Fruit fly (Drosophila melanogaster) whole organism, pupa: Measurements from ENCODE around the gene CG9886.

Source experiments
- CG10348 ChIP-seq: fragments of 200-800 bp; sonication (Bioruptor generic); IDR thresholded peaks from 2 replicates; pipeline ENCODE4 v1.3.6; 2022; ENCODE audit warnings: missing biosample characterization, missing genetic modification characterization
- CG12605 ChIP-seq: fragments of 200-800 bp; sonication (Bioruptor generic); IDR thresholded peaks from 2 replicates; pipeline ENCODE4 v1.3.6; 2022; ENCODE audit warnings: missing biosample characterization, missing genetic modification characterization
- CG13204 ChIP-seq: fragments of 200-800 bp; sonication (Bioruptor generic); optimal IDR thresholded peaks from 2 replicates; lab custom pipeline; 2018; ENCODE audit warnings: missing biosample characterization, mild to moderate bottlenecking, missing genetic modification characterization, moderate library complexity
- CG14655 ChIP-seq: fragments of 200-800 bp; sonication (Bioruptor generic); optimal IDR thresholded peaks from 3 replicates; lab custom pipeline; 2017; ENCODE audit warnings: mild to moderate bottlenecking, missing biosample characterization, missing genetic modification reagents, missing genetic modification characterization
- CG15710 ChIP-seq: fragments of 200-800 bp; sonication (Bioruptor generic); optimal IDR thresholded peaks from 2 replicates; lab custom pipeline; 2018; ENCODE audit warnings: missing biosample characterization, mild to moderate bottlenecking, missing genetic modification characterization, moderate library complexity
- CG17806 ChIP-seq: fragments of 200-800 bp; sonication (Bioruptor generic); optimal IDR thresholded peaks from 2 replicates; lab custom pipeline; 2018; ENCODE audit warnings: missing biosample characterization, mild to moderate bottlenecking, missing genetic modification characterization, moderate library complexity
- CG32121 ChIP-seq: fragments of 200-800 bp; sonication (Bioruptor generic); IDR thresholded peaks from 2 replicates; pipeline ENCODE4 v1.3.6; 2022; ENCODE audit warnings: missing biosample characterization, missing genetic modification characterization
- CG34367 ChIP-seq: fragments of 200-800 bp; sonication (Bioruptor generic); optimal IDR thresholded peaks from 2 replicates; lab custom pipeline; 2018; ENCODE audit warnings: missing biosample characterization, mild to moderate bottlenecking, missing genetic modification characterization
- CG4496 ChIP-seq: fragments of 200-800 bp; sonication (Bioruptor generic); IDR thresholded peaks from 3 replicates; pipeline ENCODE4 v1.3.6; 2022; ENCODE audit warnings: missing biosample characterization, missing genetic modification characterization
- CG8159 ChIP-seq: fragments of 200-800 bp; sonication (Bioruptor generic); optimal IDR thresholded peaks from 3 replicates; lab custom pipeline; 2018; ENCODE audit warnings: missing biosample characterization, mild to moderate bottlenecking, missing genetic modification characterization, moderate library complexity
- CG8301 ChIP-seq: fragments of 200-800 bp; sonication (Bioruptor generic); optimal IDR thresholded peaks from 2 replicates; lab custom pipeline; 2018; ENCODE audit warnings: missing biosample characterization, mild to moderate bottlenecking, missing genetic modification characterization
- CG9948 ChIP-seq: fragments of 200-800 bp; sonication (Bioruptor generic); optimal IDR thresholded peaks from 2 replicates; lab custom pipeline; 2018; ENCODE audit warnings: missing biosample characterization, mild to moderate bottlenecking, missing genetic modification characterization, moderate library complexity
- D1 ChIP-seq: fragments of 200-800 bp; sonication (Bioruptor generic); optimal IDR thresholded peaks from 2 replicates; lab custom pipeline; 2018; ENCODE audit warnings: missing biosample characterization, mild to moderate bottlenecking, missing genetic modification characterization, moderate library complexity
- EcR ChIP-seq: fragments of 200-800 bp; sonication (Bioruptor generic); optimal IDR thresholded peaks from 3 replicates; lab custom pipeline; 2019; ENCODE audit warnings: missing biosample characterization, missing genetic modification characterization, mild to moderate bottlenecking, moderate library complexity, missing genetic modification reagents
- Ets98B ChIP-seq: fragments of 200-800 bp; sonication (Bioruptor generic); IDR thresholded peaks from 2 replicates; pipeline ENCODE4 v1.3.6; 2022; ENCODE audit warnings: missing biosample characterization, missing genetic modification characterization
- Pif1A ChIP-seq: fragments of 200-800 bp; sonication (Bioruptor generic); optimal IDR thresholded peaks from 3 replicates; lab custom pipeline; 2016; ENCODE audit warnings: missing biosample characterization, missing genetic modification characterization
- Pif1B ChIP-seq: fragments of 200-800 bp; sonication (Bioruptor generic); optimal IDR thresholded peaks from 3 replicates; lab custom pipeline; 2016; ENCODE audit warnings: missing biosample characterization, missing genetic modification characterization
- Snoo ChIP-seq: fragments of 200-800 bp; sonication (Bioruptor generic); optimal IDR thresholded peaks from 3 replicates; lab custom pipeline; 2017; ENCODE audit warnings: missing biosample characterization, mild to moderate bottlenecking, missing genetic modification characterization, inconsistent platforms
- fd96Ca ChIP-seq: fragments of 200-800 bp; sonication (Bioruptor generic); IDR thresholded peaks from 3 replicates; pipeline ENCODE4 v1.3.6; 2022; ENCODE audit warnings: missing biosample characterization, missing genetic modification characterization
- gl ChIP-seq: fragments of 200-800 bp; sonication (Bioruptor generic); optimal IDR thresholded peaks from 2 replicates; lab custom pipeline; 2018; ENCODE audit warnings: missing biosample characterization, mild to moderate bottlenecking, missing genetic modification characterization
- rn ChIP-seq: fragments of 200-800 bp; sonication (Bioruptor generic); IDR thresholded peaks from 2 replicates; pipeline ENCODE4 v1.3.6; 2022; ENCODE audit warnings: missing biosample characterization, missing genetic modification characterization

CG9886 gene

DNA sequence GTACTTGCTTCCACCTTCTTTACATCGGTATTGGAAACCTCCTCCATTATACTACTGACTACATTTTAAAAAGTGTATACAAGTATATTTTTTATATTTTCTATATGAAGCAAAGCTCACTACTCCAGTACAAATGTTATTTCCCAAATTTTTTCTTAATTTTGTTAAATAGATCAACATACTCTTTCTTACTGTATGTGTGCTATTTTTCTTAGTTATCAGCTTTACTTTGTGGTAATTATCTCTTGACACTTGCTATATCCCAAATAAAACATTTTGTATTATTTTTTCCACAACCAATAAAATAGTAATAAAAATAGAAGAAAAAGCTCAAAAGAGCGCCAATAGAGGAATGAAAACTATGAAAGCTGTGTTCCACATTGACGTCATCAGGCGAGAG is 30.0 kb upstream of the CG9886 start, which contains the start of gene CG43750:
TSS of gene CG43750 (minus strand) at position 101 of the 400 bp plus-strand sequence.
- TF ChIP-seq EcR (no peak), CG9948 (tag; lab: Kevin White, UChicago) (no peak), CG14655 (no peak)

DNA sequence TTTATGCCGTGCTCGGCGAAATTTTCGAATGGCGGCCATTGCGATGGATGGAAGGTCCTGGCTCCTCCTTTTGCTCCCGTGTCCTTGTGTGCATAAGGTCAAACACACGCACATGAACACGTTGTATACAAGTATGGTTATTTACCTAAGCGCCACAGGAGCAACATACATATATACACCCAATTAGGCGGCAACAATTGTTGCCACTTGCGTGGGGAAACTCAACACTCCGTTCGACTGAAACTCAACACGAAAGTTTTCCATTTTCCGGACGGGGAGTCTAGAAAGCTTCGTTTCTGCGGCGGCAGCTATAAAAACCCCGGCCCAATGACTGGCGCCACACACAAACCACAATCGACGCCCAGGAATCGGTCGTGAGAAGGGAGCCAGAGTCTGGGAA is 29.3 kb upstream of the CG9886 start, which contains the start of gene CG46448:
TSS of gene CG46448 (plus strand) at position 340 of the 400 bp plus-strand sequence.
- TF ChIP-seq gl (tag; lab: Kevin White, UChicago) (no peak), CG13204 (no peak), CG14655 (no peak), EcR (no peak), CG4496 (no peak)
- TF ChIP-seq, all 21 proteins: peak for 0

DNA sequence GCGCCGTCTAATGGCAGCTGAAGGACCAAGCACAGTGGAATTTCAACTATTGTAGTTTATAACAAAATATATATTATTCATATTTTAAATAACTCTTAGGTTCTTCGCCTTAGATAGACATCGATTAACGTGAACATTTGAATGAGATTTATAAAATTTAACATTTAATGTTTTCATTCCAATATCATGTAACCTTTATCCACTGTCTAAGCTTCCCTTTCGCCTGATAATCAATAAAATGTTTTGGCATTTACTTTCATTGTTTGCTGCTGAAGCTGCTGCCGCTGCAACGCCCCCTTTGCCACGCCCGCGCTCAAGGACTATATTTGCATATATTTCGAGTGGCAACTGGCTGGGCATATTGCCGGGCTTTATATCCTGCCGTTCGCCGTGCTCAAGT is 25.8 kb upstream of the CG9886 start:
- peak; percentile 4 for TF ChIP-seq CG8159
- no peak for TF ChIP-seq Pif1B (GFP tag; lab: Kevin White, UChicago)
- TF ChIP-seq fd96Ca (GFP tag; lab: Robert Waterston, UW) = no peak

DNA sequence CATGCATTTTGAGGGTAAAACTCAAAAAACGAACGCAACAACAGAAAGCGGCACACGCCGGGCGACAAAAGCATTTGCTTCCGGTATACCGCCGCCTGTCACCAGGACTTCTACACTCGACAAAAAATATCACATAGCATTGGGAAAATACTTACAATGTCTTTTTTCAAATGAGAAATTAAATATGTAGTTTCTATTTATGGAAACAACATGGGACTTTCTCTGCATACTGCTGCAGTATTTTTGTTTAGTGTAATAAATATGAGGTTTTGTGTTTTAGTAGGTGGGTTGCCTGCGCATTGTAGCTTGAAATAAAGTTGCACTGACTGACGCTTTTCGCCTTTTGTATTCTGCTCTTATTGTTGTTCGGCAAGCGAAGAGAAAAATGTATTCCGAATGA is 23.6 kb upstream of the CG9886 start:
- TF ChIP-seq Pif1B (GFP tag; lab: Kevin White, UChicago) (no peak), CG32121 (GFP tag; lab: Robert Waterston, UW) (no peak), Pif1A (GFP tag; lab: Kevin White, UChicago) (no peak), gl (tag; lab: Kevin White, UChicago) (no peak), CG8159 (peak; percentile 21), CG8301 (tag; lab: Kevin White, UChicago) (no peak), CG14655 (no peak)

DNA sequence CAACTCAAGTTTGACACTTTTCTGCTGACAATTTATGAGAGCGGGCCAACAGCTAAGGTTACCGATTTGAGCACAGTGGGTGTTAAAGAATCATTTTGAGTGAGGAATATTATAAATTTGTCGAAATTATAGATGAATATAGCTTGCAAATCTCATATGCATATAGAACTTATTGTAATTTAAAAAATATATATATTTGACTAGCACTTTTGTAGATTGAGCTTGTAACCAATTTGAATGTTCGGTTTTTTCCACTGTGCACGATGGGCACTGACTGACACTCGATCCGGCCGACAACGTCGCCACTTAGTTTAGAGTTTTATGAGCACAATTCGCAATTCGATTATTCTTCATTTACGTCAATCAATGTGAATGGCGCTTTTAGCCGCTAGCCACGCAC is 22.2 kb upstream of the CG9886 start:
- TF ChIP-seq Ets98B (GFP tag; lab: Robert Waterston, UW) = no peak
- TF ChIP-seq CG34367 (tag; lab: Kevin White, UChicago) = no peak
- no peak for TF ChIP-seq Snoo (tag; lab: Kevin White, UChicago)
- no peak for TF ChIP-seq Pif1B (GFP tag; lab: Kevin White, UChicago)
- TF ChIP-seq CG15710 = no peak
- TF ChIP-seq CG14655 = no peak
- TF ChIP-seq CG32121 (GFP tag; lab: Robert Waterston, UW) = no peak
- no peak for TF ChIP-seq CG4496
- TF ChIP-seq CG17806 (tag; lab: Kevin White, UChicago) = no peak
- no peak for TF ChIP-seq D1 (tag; lab: Kevin White, UChicago)
- TF ChIP-seq EcR = no peak
- no peak for TF ChIP-seq fd96Ca (GFP tag; lab: Robert Waterston, UW)
- no peak for TF ChIP-seq CG8159
- TF ChIP-seq rn (GFP tag; lab: Robert Waterston, UW) = no peak
- no peak for TF ChIP-seq CG9948 (tag; lab: Kevin White, UChicago)
- no peak for TF ChIP-seq CG12605 (GFP tag; lab: Robert Waterston, UW)
- no peak for TF ChIP-seq Pif1A (GFP tag; lab: Kevin White, UChicago)

DNA sequence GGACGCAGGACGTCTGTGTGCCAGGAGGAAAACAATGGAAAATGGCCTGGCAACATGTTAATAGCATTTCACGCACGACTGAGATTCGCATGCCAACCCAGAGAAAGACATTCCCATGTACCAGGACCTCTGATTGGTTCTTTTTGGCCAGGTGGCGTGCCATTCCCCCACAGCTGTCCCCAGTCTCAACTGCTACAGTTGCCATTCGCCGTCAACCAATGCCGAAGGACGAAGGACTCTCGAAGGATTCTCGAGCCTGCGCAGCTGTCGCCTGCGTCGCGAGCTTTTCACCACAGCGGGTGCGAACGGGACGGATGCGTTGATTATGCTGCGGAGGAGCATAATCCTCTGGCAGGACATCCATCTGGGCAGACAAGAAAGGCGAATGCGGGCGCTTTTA is 20.7 kb upstream of the CG9886 start, which contains the start of gene VGlut:
TSS of gene VGlut (plus strand) at position 399 of the 400 bp plus-strand sequence.
- no peak for TF ChIP-seq CG15710
- no peak for TF ChIP-seq CG8159
- no peak for TF ChIP-seq CG17806 (tag; lab: Kevin White, UChicago)
- TF ChIP-seq Ets98B (GFP tag; lab: Robert Waterston, UW) = no peak
- TF ChIP-seq rn (GFP tag; lab: Robert Waterston, UW) = no peak
- no peak for TF ChIP-seq CG9948 (tag; lab: Kevin White, UChicago)
- TF ChIP-seq CG12605 (GFP tag; lab: Robert Waterston, UW) = no peak
- no peak for TF ChIP-seq Pif1A (GFP tag; lab: Kevin White, UChicago)
- TF ChIP-seq Snoo (tag; lab: Kevin White, UChicago) = no peak
- no peak for TF ChIP-seq CG34367 (tag; lab: Kevin White, UChicago)
- no peak for TF ChIP-seq CG32121 (GFP tag; lab: Robert Waterston, UW)
- no peak for TF ChIP-seq CG14655
- TF ChIP-seq CG8301 (tag; lab: Kevin White, UChicago) = no peak

DNA sequence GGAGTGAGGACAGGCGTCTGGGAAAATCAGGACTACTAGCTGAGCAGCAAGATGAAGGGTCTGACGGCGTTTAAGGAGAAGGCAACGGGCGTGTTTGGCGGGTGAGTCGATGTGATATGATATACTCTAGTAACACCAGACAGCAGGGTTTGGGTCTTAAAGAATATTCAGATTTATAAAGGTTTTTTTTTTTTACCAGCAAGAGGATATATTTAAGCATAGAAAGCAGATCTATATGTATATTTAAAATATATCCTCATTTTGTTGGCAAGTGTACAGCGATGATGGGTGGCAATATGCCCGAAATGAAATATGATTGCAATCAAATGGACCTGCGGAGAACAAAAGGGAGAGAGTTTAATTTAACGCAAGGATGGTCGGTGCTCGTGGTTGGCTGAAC is 18.4 kb upstream of the CG9886 start:
- TF ChIP-seq CG10348 (GFP tag; lab: Robert Waterston, UW) = no peak

DNA sequence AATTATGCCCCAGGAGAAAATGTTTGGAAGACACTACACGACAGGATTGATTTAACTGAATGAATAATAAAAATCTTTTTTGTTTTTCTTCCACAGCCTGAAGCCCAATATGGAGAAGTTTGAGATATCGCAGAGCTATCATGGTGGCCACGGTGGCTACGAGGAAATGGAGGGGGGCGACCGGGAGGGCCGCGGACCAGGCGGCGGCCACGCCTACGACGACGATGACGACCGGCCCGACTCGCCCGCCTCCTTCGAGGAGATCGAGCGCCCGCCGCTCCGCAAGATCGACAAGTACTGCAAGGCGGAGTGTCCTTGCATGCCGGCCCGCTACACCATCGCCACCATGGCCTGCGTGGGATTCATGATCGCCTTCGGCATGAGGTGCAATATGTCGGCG is 16.0 kb upstream of the CG9886 start:
- TF ChIP-seq CG13204 (no peak), fd96Ca (GFP tag; lab: Robert Waterston, UW) (no peak), Pif1A (GFP tag; lab: Kevin White, UChicago) (no peak), CG9948 (tag; lab: Kevin White, UChicago) (no peak), CG12605 (GFP tag; lab: Robert Waterston, UW) (no peak), CG32121 (GFP tag; lab: Robert Waterston, UW) (no peak), rn (GFP tag; lab: Robert Waterston, UW) (no peak), EcR (no peak)
